Worm (Caenorhabditis elegans) whole organism, L1 larva: Measurements from ENCODE around the gene idpp-3.
A peak's percentile ranks its signal among the peaks of the same experiment; 100 is the strongest.

ENCODE experiments used
- C04F5.9 ChIP-seq: sonication (generic microtip); optimal IDR thresholded peaks from 2 replicates; lab custom pipeline; 2016; ENCODE audit warnings: missing genetic modification characterization, missing compliant biosample characterization
- aha-1 ChIP-seq: fragments of 150-350 bp; optimal IDR thresholded peaks from 2 replicates; lab custom pipeline; 2014; ENCODE audit warnings: missing biosample characterization, missing genetic modification characterization
- alr-1 ChIP-seq: fragments of 200-800 bp; sonication (Bioruptor generic); optimal IDR thresholded peaks from 2 replicates; lab custom pipeline; 2018; ENCODE audit warnings: borderline replicate concordance, mild to moderate bottlenecking, missing genetic modification characterization, missing compliant biosample characterization
- aly-2 ChIP-seq: fragments of 150-350 bp; optimal IDR thresholded peaks from 2 replicates; lab custom pipeline; 2014; ENCODE audit warnings: missing biosample characterization, missing genetic modification characterization
- ceh-88 ChIP-seq: fragments of 200-800 bp; sonication (Bioruptor generic); IDR thresholded peaks from 2 replicates; pipeline ENCODE4 v1.3.6; 2022; ENCODE audit warnings: missing genetic modification characterization, missing compliant biosample characterization
- ceh-90 ChIP-seq: sonication (generic microtip); optimal IDR thresholded peaks from 2 replicates; lab custom pipeline; 2016; ENCODE audit warnings: missing genetic modification characterization, missing compliant biosample characterization
- ces-1 ChIP-seq: fragments of 150-350 bp; optimal IDR thresholded peaks from 2 replicates; lab custom pipeline; 2014; ENCODE audit warnings: missing biosample characterization, missing genetic modification reagents, missing genetic modification characterization
- efl-1 ChIP-seq, 4 experiments: fragments of 150-350 bp; optimal IDR thresholded peaks in 3 of 4; peaks in 1 of 4; 1 replicate in 1 of 4; 2 replicates in 3 of 4; lab custom pipeline; 2014; ENCODE audit warnings: missing biosample characterization in 2 of 4, missing genetic modification characterization in 2 of 4, missing genetic modification reagents in 2 of 4
- efl-3 ChIP-seq: fragments of 200-800 bp; sonication (Bioruptor generic); optimal IDR thresholded peaks from 2 replicates; lab custom pipeline; 2018; ENCODE audit warnings: mild to moderate bottlenecking, missing genetic modification characterization, missing compliant biosample characterization
- elt-2 ChIP-seq: sonication (generic microtip); optimal IDR thresholded peaks from 2 replicates; lab custom pipeline; 2016; ENCODE audit warnings: missing genetic modification characterization, mild to moderate bottlenecking, inconsistent platforms, missing compliant biosample characterization, missing genetic modification reagents
- fkh-10 ChIP-seq: sonication (generic microtip); optimal IDR thresholded peaks from 2 replicates; lab custom pipeline; 2017; ENCODE audit warnings: missing biosample characterization, missing genetic modification reagents, missing genetic modification characterization
- fkh-4 ChIP-seq: sonication (generic microtip); optimal IDR thresholded peaks from 2 replicates; lab custom pipeline; 2016; ENCODE audit warnings: missing compliant biosample characterization, missing genetic modification characterization, borderline replicate concordance
- fos-1 ChIP-seq: fragments of 150-350 bp; optimal IDR thresholded peaks from 2 replicates; lab custom pipeline; 2014; ENCODE audit warnings: missing biosample characterization, missing genetic modification characterization
- grh-1 ChIP-seq: fragments of 200-800 bp; sonication (Bioruptor generic); IDR thresholded peaks from 2 replicates; pipeline ENCODE4 v1.3.6; 2022; ENCODE audit warnings: missing genetic modification reagents, missing genetic modification characterization, missing compliant biosample characterization
- hpl-2 ChIP-seq: fragments of 150-350 bp; optimal IDR thresholded peaks from 2 replicates; lab custom pipeline; 2014; ENCODE audit warnings: missing biosample characterization, missing genetic modification reagents, missing genetic modification characterization
- lin-13 ChIP-seq: fragments of 150-350 bp; optimal IDR thresholded peaks from 2 replicates; lab custom pipeline; 2014; ENCODE audit warnings: missing biosample characterization, missing genetic modification reagents, missing genetic modification characterization
- lir-3 ChIP-seq: sonication (generic microtip); optimal IDR thresholded peaks from 2 replicates; lab custom pipeline; 2016; ENCODE audit warnings: mild to moderate bottlenecking, missing genetic modification characterization, moderate library complexity, missing compliant biosample characterization; ENCODE audit not compliant: poor library complexity
- mdl-1 ChIP-seq, 2 experiments: fragments of 150-350 bp; optimal IDR thresholded peaks; 2 replicates each; lab custom pipeline; 2014 to 2017; ENCODE audit warnings: missing biosample characterization in 2 of 2, missing genetic modification characterization in 2 of 2, inconsistent platforms in 1 of 2
- mef-2 ChIP-seq: fragments of 150-350 bp; optimal IDR thresholded peaks from 2 replicates; lab custom pipeline; 2014; ENCODE audit warnings: missing biosample characterization, missing genetic modification characterization
- nhr-11 ChIP-seq: fragments of 150-350 bp; optimal IDR thresholded peaks from 2 replicates; lab custom pipeline; 2014; ENCODE audit warnings: missing biosample characterization, missing genetic modification characterization
- nhr-20 ChIP-seq: sonication (generic microtip); optimal IDR thresholded peaks from 2 replicates; lab custom pipeline; 2016; ENCODE audit warnings: mild to moderate bottlenecking, missing genetic modification characterization, missing compliant biosample characterization
- nhr-237 ChIP-seq: fragments of 150-350 bp; optimal IDR thresholded peaks from 2 replicates; lab custom pipeline; 2014; ENCODE audit warnings: missing biosample characterization, missing genetic modification characterization
- nhr-28 ChIP-seq: fragments of 150-350 bp; optimal IDR thresholded peaks from 2 replicates; lab custom pipeline; 2014; ENCODE audit warnings: missing biosample characterization, missing genetic modification characterization
- nhr-84 ChIP-seq: sonication (generic microtip); optimal IDR thresholded peaks from 2 replicates; lab custom pipeline; 2017; ENCODE audit warnings: missing biosample characterization, missing genetic modification characterization
- nhr-85 ChIP-seq: sonication (generic microtip); peaks from one replicate; lab custom pipeline; 2016; ENCODE audit warnings: missing genetic modification characterization, inconsistent platforms, missing compliant biosample characterization
- nhr-90 ChIP-seq: sonication (generic microtip); optimal IDR thresholded peaks from 2 replicates; lab custom pipeline; 2016; ENCODE audit warnings: mild to moderate bottlenecking, missing genetic modification characterization, missing compliant biosample characterization; ENCODE audit not compliant: poor library complexity
- pag-3 ChIP-seq: sonication (generic microtip); optimal IDR thresholded peaks from 2 replicates; lab custom pipeline; 2017; ENCODE audit warnings: missing genetic modification characterization, mild to moderate bottlenecking, missing compliant biosample characterization, antibody characterized with exemption, borderline replicate concordance; ENCODE audit not compliant: insufficient read depth
- pax-3 ChIP-seq: fragments of 200-800 bp; sonication (Bioruptor generic); optimal IDR thresholded peaks from 2 replicates; lab custom pipeline; 2018; ENCODE audit warnings: mild to moderate bottlenecking, missing genetic modification characterization, moderate library complexity, missing compliant biosample characterization
- rnt-1 ChIP-seq: sonication (generic microtip); optimal IDR thresholded peaks from 2 replicates; lab custom pipeline; 2016; ENCODE audit warnings: mild to moderate bottlenecking, missing genetic modification characterization, moderate library complexity, missing compliant biosample characterization
- snu-23 ChIP-seq: sonication (generic microtip); optimal IDR thresholded peaks from 2 replicates; lab custom pipeline; 2016; ENCODE audit warnings: missing genetic modification characterization, missing compliant biosample characterization
- unc-130 ChIP-seq: fragments of 150-350 bp; optimal IDR thresholded peaks from 2 replicates; lab custom pipeline; 2017; ENCODE audit warnings: missing biosample characterization, missing genetic modification characterization, inconsistent platforms
- unc-62 ChIP-seq: fragments of 150-350 bp; optimal IDR thresholded peaks from 2 replicates; lab custom pipeline; 2014; ENCODE audit warnings: missing biosample characterization, missing genetic modification reagents, missing genetic modification characterization
- vab-15 ChIP-seq: sonication (generic microtip); optimal IDR thresholded peaks from 2 replicates; lab custom pipeline; 2017; ENCODE audit warnings: missing genotype, mild to moderate bottlenecking, missing genetic modification characterization, missing compliant biosample characterization

idpp-3 gene

ce11 chrX:15003891-15004550 lies 42.6 kb upstream of the idpp-3 start, which contains the start of gene slc-25A18.1:
Gene slc-25A18.1 (minus strand): TSS chrX:15003941.
- no peak for TF ChIP-seq nhr-11 (tag; lab: Kevin White, UChicago)
- TF ChIP-seq alr-1, result no peak
- peak; percentile 18 for TF ChIP-seq elt-2 (tag; lab: Kevin White, UChicago)
- TF ChIP-seq vab-15, result no peak
- TF ChIP-seq rnt-1, result no peak
- TF ChIP-seq nhr-90 (tag; lab: Kevin White, UChicago), result no peak
- no peak for TF ChIP-seq pax-3 (tag; lab: Kevin White, UChicago)
- no peak for TF ChIP-seq efl-1 (optimal IDR thresholded peaks at IDR 0.05; lab: Kevin White, UChicago)
- peak in 1 of 2 experiments; percentile 41 for TF ChIP-seq efl-1 (GFP tag; optimal IDR thresholded peaks at IDR 0.05 in 1 of 2; lab: Kevin White, UChicago)
- no peak for TF ChIP-seq nhr-84 (tag; lab: Kevin White, UChicago)
- no peak for TF ChIP-seq nhr-237 (tag; lab: Kevin White, UChicago)
- TF ChIP-seq ces-1 (GFP tag; lab: Kevin White, UChicago), result no peak
- no peak for TF ChIP-seq mdl-1 (tag; optimal IDR thresholded peaks at IDR 0.05; lab: Kevin White, UChicago)
- TF ChIP-seq mef-2 (tag; lab: Kevin White, UChicago), result no peak
- TF ChIP-seq ceh-88 (GFP tag; lab: Robert Waterston, UW), result no peak
- TF ChIP-seq C04F5.9 (tag; lab: Kevin White, UChicago), result no peak
- TF ChIP-seq ceh-90 (tag; lab: Kevin White, UChicago), result no peak
- no peak for TF ChIP-seq efl-3 (GFP tag; lab: Kevin White, UChicago)

- TF ChIP-seq aly-2 (tag; lab: Kevin White, UChicago), result no peak
- no peak for TF ChIP-seq nhr-90 (tag; lab: Kevin White, UChicago)
- TF ChIP-seq nhr-85, result no peak
- no peak for TF ChIP-seq lin-13 (GFP tag; lab: Kevin White, UChicago)
- TF ChIP-seq unc-130 (tag; lab: Kevin White, UChicago), result no peak
- no peak for TF ChIP-seq nhr-11 (tag; lab: Kevin White, UChicago)
- no peak for TF ChIP-seq pag-3 (tag; lab: Kevin White, UChicago)
- TF ChIP-seq, all 84 proteins: peak for 0
Observed at ce11 chrX:14999101-14999500, 37.7 kb upstream of the idpp-3 start, which contains the start of gene cutl-3. Gene cutl-3 (minus strand): TSS chrX:14999201.

- TF ChIP-seq lir-3 (tag; lab: Kevin White, UChicago), result no peak
- no peak for TF ChIP-seq nhr-28 (tag; lab: Kevin White, UChicago)
- peak; percentile 8 for TF ChIP-seq fkh-10 (GFP tag; lab: Kevin White, UChicago)
- TF ChIP-seq hpl-2 (GFP tag; lab: Kevin White, UChicago), result no peak
- TF ChIP-seq nhr-85, result peak; percentile 14
Observed at ce11 chrX:14993744-14994143, 32.4 kb upstream of the idpp-3 start.

- TF ChIP-seq aha-1 (tag; lab: Kevin White, UChicago) (no peak), fos-1 (tag; lab: Kevin White, UChicago) (no peak), hpl-2 (GFP tag; lab: Kevin White, UChicago) (no peak), snu-23 (GFP tag; lab: Kevin White, UChicago) (no peak), nhr-20 (no peak), fkh-4 (no peak), grh-1 (GFP tag; lab: Robert Waterston, UW) (no peak), efl-1 (optimal IDR thresholded peaks at IDR 0.05; lab: Kevin White, UChicago) (no peak), efl-1 (GFP tag; optimal IDR thresholded peaks at IDR 0.05 in 1 of 2; lab: Kevin White, UChicago) (no peak), rnt-1 (no peak), mdl-1 (tag; optimal IDR thresholded peaks at IDR 0.05; lab: Kevin White, UChicago) (no peak), unc-62 (GFP tag; lab: Kevin White, UChicago) (no peak), nhr-90 (tag; lab: Kevin White, UChicago) (no peak)
Observed at ce11 chrX:14991280-14991679, 29.9 kb upstream of the idpp-3 start, which contains the start of gene iglr-1. Gene iglr-1 (minus strand): TSS chrX:14991380.
